Worm (Caenorhabditis elegans) whole organism, L4 larva: ENCODE results near the gene srj-32.
"Not testable (repeated sequence)": the region's sequence is repeated elsewhere in the genome, so short reads cannot be mapped to it uniquely, and the experiment has no call there.

Source experiments
- D1046.2 ChIP-seq: fragments of 200-800 bp; sonication (Bioruptor generic); IDR thresholded peaks from 2 replicates; pipeline ENCODE4 v1.3.6; 2022; ENCODE audit warnings: missing genetic modification characterization, missing compliant biosample characterization
- F26F4.8 ChIP-seq: fragments of 200-800 bp; sonication (Bioruptor generic); conservative IDR thresholded peaks from 2 replicates; pipeline ENCODE4 v1.3.6; 2022; ENCODE audit warnings: missing genetic modification characterization, missing compliant biosample characterization
- R02D3.7 ChIP-seq: fragments of 150-350 bp; sonication (generic microtip); optimal IDR thresholded peaks from 3 replicates; lab custom pipeline; 2014; ENCODE audit warnings: missing biosample characterization, missing genetic modification characterization
- ceh-28 ChIP-seq: fragments of 150-350 bp; optimal IDR thresholded peaks from 2 replicates; lab custom pipeline; 2014; ENCODE audit warnings: missing biosample characterization, missing genetic modification reagents, missing genetic modification characterization
- daf-12 ChIP-seq: fragments of 150-350 bp; optimal IDR thresholded peaks from 2 replicates; lab custom pipeline; 2014; ENCODE audit warnings: missing biosample characterization, missing genetic modification reagents, missing genetic modification characterization
- dmd-9 ChIP-seq: fragments of 200-800 bp; sonication (Bioruptor generic); IDR thresholded peaks from 2 replicates; pipeline ENCODE4 v1.3.6; 2022; ENCODE audit warnings: missing genetic modification reagents, missing genetic modification characterization, missing compliant biosample characterization
- dpl-1 ChIP-seq: fragments of 150-350 bp; optimal IDR thresholded peaks from 2 replicates; lab custom pipeline; 2014; ENCODE audit warnings: missing biosample characterization, missing genetic modification reagents, missing genetic modification characterization
- dve-1 ChIP-seq: sonication (generic microtip); optimal IDR thresholded peaks from 2 replicates; lab custom pipeline; 2017; ENCODE audit warnings: antibody characterized with exemption, mild to moderate bottlenecking, missing genetic modification characterization, missing compliant biosample characterization; ENCODE audit not compliant: insufficient read depth
- egl-27 ChIP-seq: sonication (generic microtip); optimal IDR thresholded peaks from 3 replicates; lab custom pipeline; 2017; ENCODE audit warnings: missing biosample characterization, missing genetic modification reagents, missing genetic modification characterization
- egl-43 ChIP-seq: fragments of 200-800 bp; sonication (Bioruptor generic); IDR thresholded peaks from 2 replicates; pipeline ENCODE4 v1.3.6; 2022; ENCODE audit warnings: missing genetic modification reagents, missing genetic modification characterization, missing compliant biosample characterization
- fkh-10 ChIP-seq: fragments of 150-350 bp; optimal IDR thresholded peaks from 2 replicates; lab custom pipeline; 2014; ENCODE audit warnings: missing biosample characterization, missing genetic modification reagents, missing genetic modification characterization
- hlh-30 ChIP-seq: sonication (generic microtip); optimal IDR thresholded peaks from 2 replicates; lab custom pipeline; 2017; ENCODE audit warnings: antibody characterized with exemption, mild to moderate bottlenecking, missing genetic modification characterization, missing compliant biosample characterization; ENCODE audit not compliant: insufficient read depth
- lin-1 ChIP-seq: fragments of 200-800 bp; sonication (Bioruptor generic); IDR thresholded peaks from 2 replicates; pipeline ENCODE4 v1.3.6; 2022; ENCODE audit warnings: missing genetic modification reagents, missing genetic modification characterization, missing compliant biosample characterization
- lin-13 ChIP-seq: fragments of 150-350 bp; optimal IDR thresholded peaks from 2 replicates; lab custom pipeline; 2014; ENCODE audit warnings: missing biosample characterization, missing genetic modification reagents, missing genetic modification characterization
- lin-15B ChIP-seq: fragments of 150-350 bp; sonication (generic microtip); optimal IDR thresholded peaks from 3 replicates; lab custom pipeline; 2014; ENCODE audit warnings: missing biosample characterization, missing genetic modification characterization
- lin-39 ChIP-seq: fragments of 150-350 bp; optimal IDR thresholded peaks from 2 replicates; lab custom pipeline; 2014; ENCODE audit warnings: missing biosample characterization, missing genetic modification reagents, missing genetic modification characterization
- lsy-2 ChIP-seq, 2 experiments: fragments of 150-350 bp in 1 of 2; sonication (generic microtip) in 1 of 2; optimal IDR thresholded peaks; 2 replicates each; lab custom pipeline; 2014 to 2017; ENCODE audit warnings: missing biosample characterization in 2 of 2, missing genetic modification characterization in 2 of 2
- mxl-3 ChIP-seq: fragments of 200-800 bp; sonication (Bioruptor generic); optimal IDR thresholded peaks from 2 replicates; lab custom pipeline; 2018; ENCODE audit warnings: mild to moderate bottlenecking, missing genetic modification characterization, missing compliant biosample characterization
- nhr-25 ChIP-seq: sonication (generic microtip); optimal IDR thresholded peaks from 2 replicates; lab custom pipeline; 2017; ENCODE audit warnings: missing genetic modification characterization, mild to moderate bottlenecking, missing compliant biosample characterization, antibody characterized with exemption, moderate library complexity, borderline replicate concordance; ENCODE audit not compliant: insufficient read depth
- nhr-28 ChIP-seq: fragments of 150-350 bp; optimal IDR thresholded peaks from 2 replicates; lab custom pipeline; 2014; ENCODE audit warnings: missing biosample characterization, missing genetic modification characterization
- nhr-41 ChIP-seq: fragments of 200-800 bp; sonication (Bioruptor generic); IDR thresholded peaks from 2 replicates; pipeline ENCODE4 v1.3.6; 2022; ENCODE audit warnings: missing genetic modification reagents, missing genetic modification characterization, missing compliant biosample characterization
- nhr-42 ChIP-seq: fragments of 200-800 bp; sonication (Bioruptor generic); IDR thresholded peaks from 2 replicates; pipeline ENCODE4 v1.3.6; 2022; ENCODE audit warnings: missing genetic modification characterization, missing compliant biosample characterization
- php-3 ChIP-seq: fragments of 200-800 bp; sonication (Bioruptor generic); IDR thresholded peaks from 2 replicates; pipeline ENCODE4 v1.3.6; 2022; ENCODE audit warnings: missing genetic modification reagents, missing genetic modification characterization, missing compliant biosample characterization
- rbr-2 ChIP-seq: sonication (generic microtip); optimal IDR thresholded peaks from 2 replicates; lab custom pipeline; 2016; ENCODE audit warnings: missing genotype, missing genetic modification characterization, missing compliant biosample characterization
- saeg-2 ChIP-seq: fragments of 200-800 bp; sonication (Bioruptor generic); IDR thresholded peaks from 2 replicates; pipeline ENCODE4 v1.3.6; 2022; ENCODE audit warnings: missing genetic modification reagents, missing genetic modification characterization, missing compliant biosample characterization
- sdz-12 ChIP-seq: fragments of 200-800 bp; sonication (Bioruptor generic); optimal IDR thresholded peaks from 2 replicates; lab custom pipeline; 2018; ENCODE audit warnings: mild to moderate bottlenecking, missing genetic modification characterization, missing compliant biosample characterization
- skn-1 ChIP-seq: fragments of 150-350 bp; optimal IDR thresholded peaks from 2 replicates; lab custom pipeline; 2014; ENCODE audit warnings: missing biosample characterization, missing genetic modification characterization
- snpc-1.2 ChIP-seq: fragments of 200-800 bp; sonication (Bioruptor generic); IDR thresholded peaks from 2 replicates; pipeline ENCODE4 v1.3.6; 2022; ENCODE audit warnings: missing genetic modification reagents, missing genetic modification characterization, missing compliant biosample characterization
- snpc-4 ChIP-seq: fragments of 150-350 bp; optimal IDR thresholded peaks from 2 replicates; lab custom pipeline; 2014; ENCODE audit warnings: missing biosample characterization, missing genetic modification characterization
- spr-3 ChIP-seq: fragments of 200-800 bp; sonication (Bioruptor generic); optimal IDR thresholded peaks from 2 replicates; lab custom pipeline; 2018; ENCODE audit warnings: mild to moderate bottlenecking, missing genetic modification characterization, missing compliant biosample characterization
- tag-97 ChIP-seq: fragments of 200-800 bp; sonication (Bioruptor generic); IDR thresholded peaks from 2 replicates; pipeline ENCODE4 v1.3.6; 2022; ENCODE audit warnings: missing genetic modification characterization, missing compliant biosample characterization
- tra-1 ChIP-seq: fragments of 200-800 bp; sonication (Bioruptor generic); IDR thresholded peaks from 2 replicates; pipeline ENCODE4 v1.3.6; 2022; ENCODE audit warnings: missing genetic modification reagents, missing genetic modification characterization, missing compliant biosample characterization
- unc-130 ChIP-seq: sonication (generic microtip); optimal IDR thresholded peaks from 2 replicates; lab custom pipeline; 2016; ENCODE audit warnings: missing genetic modification reagents, missing genetic modification characterization, missing compliant biosample characterization
- unc-62 ChIP-seq, 3 experiments: fragments of 150-350 bp in 1 of 3; sonication (generic microtip); optimal IDR thresholded peaks in 2 of 3; peaks in 1 of 3; 1 replicate in 1 of 3; 2 replicates in 2 of 3; lab custom pipeline; 2014 to 2017; ENCODE audit warnings: missing biosample characterization in 3 of 3, missing genetic modification characterization in 3 of 3, missing genetic modification reagents in 3 of 3, missing genotype in 1 of 3
- zag-1 ChIP-seq: fragments of 150-350 bp; optimal IDR thresholded peaks from 2 replicates; lab custom pipeline; 2014; ENCODE audit warnings: missing biosample characterization, missing genetic modification characterization
- zip-11 ChIP-seq: fragments of 200-800 bp; sonication (Bioruptor generic); IDR thresholded peaks from 2 replicates; pipeline ENCODE4 v1.3.6; 2022; ENCODE audit warnings: missing genetic modification characterization, missing compliant biosample characterization

Gene srj-32

ce11 chrV:7297263-7297662 is at the start of gene srj-32:
Gene srj-32 (minus strand): TSS chrV:7297363.
- no peak for TF ChIP-seq snpc-1.2 (GFP tag; lab: Robert Waterston, UW)
- TF ChIP-seq D1046.2 (GFP tag; lab: Robert Waterston, UW), result no peak
- TF ChIP-seq dmd-9 (GFP tag; lab: Robert Waterston, UW), result no peak
- no peak for TF ChIP-seq ceh-28 (tag; lab: Kevin White, UChicago)
- no peak for TF ChIP-seq R02D3.7 (tag; lab: Kevin White, UChicago)
- TF ChIP-seq rbr-2 (tag; lab: Kevin White, UChicago), result no peak
- TF ChIP-seq unc-130 (GFP tag; lab: Kevin White, UChicago), result no peak
- no peak for TF ChIP-seq saeg-2 (GFP tag; lab: Robert Waterston, UW)
- no peak for TF ChIP-seq lin-1 (GFP tag; lab: Robert Waterston, UW)
- TF ChIP-seq egl-43, result no peak
- no peak for TF ChIP-seq nhr-41
- no peak for TF ChIP-seq zip-11 (GFP tag; lab: Robert Waterston, UW)
- no peak for TF ChIP-seq sdz-12 (GFP tag; lab: Kevin White, UChicago)
- no peak for TF ChIP-seq mxl-3 (GFP tag; lab: Kevin White, UChicago)
- TF ChIP-seq skn-1 (tag; lab: Kevin White, UChicago), result no peak

- not testable (repeated sequence) for TF ChIP-seq dpl-1 (GFP tag; lab: Kevin White, UChicago); tra-1 (GFP tag; lab: Robert Waterston, UW); lin-39
- TF ChIP-seq, all 104 proteins: peak for 0; not testable (repeated sequence) for 104
Observed at ce11 chrV:7345494-7345893, 48.3 kb upstream of the srj-32 start, which contains the start of gene nhr-147. Gene nhr-147 (plus strand): TSS chrV:7345794.

- TF ChIP-seq dpl-1 (GFP tag; lab: Kevin White, UChicago) (no peak), unc-62 (GFP tag; optimal IDR thresholded peaks at IDR 0.05 in 1 of 2; lab: Kevin White, UChicago) (peak in 1 of 2 experiments; percentile 62), unc-62 (tag; optimal IDR thresholded peaks at IDR 0.05; lab: Kevin White, UChicago) (no peak)
Observed at ce11 chrV:7343522-7343921, 46.4 kb upstream of the srj-32 start, which contains the start of gene srh-244. Gene srh-244 (plus strand): TSS chrV:7343822.

ce11 chrV:7341942-7342341 is 44.8 kb upstream of the srj-32 start, which contains the start of the genes nhr-263 and nhr-148:
Gene nhr-263 (minus strand): TSS chrV:7342042.
Gene nhr-148 (plus strand): TSS chrV:7342156.
- TF ChIP-seq zag-1 (tag; lab: Kevin White, UChicago) (no peak), lin-15B (tag; lab: Kevin White, UChicago) (no peak), lin-13 (GFP tag; lab: Kevin White, UChicago) (no peak)

ce11 chrV:7339831-7340230 is 42.7 kb upstream of the srj-32 start, which contains the start of gene srh-187:
Gene srh-187 (minus strand): TSS chrV:7339931.
- TF ChIP-seq egl-27 (tag; lab: Kevin White, UChicago), result no peak
- no peak for TF ChIP-seq hlh-30
- no peak for TF ChIP-seq snpc-1.2 (GFP tag; lab: Robert Waterston, UW)
- no peak for TF ChIP-seq daf-12 (tag; lab: Kevin White, UChicago)
- no peak for TF ChIP-seq nhr-28 (tag; lab: Kevin White, UChicago)
- no peak for TF ChIP-seq lin-15B (tag; lab: Kevin White, UChicago)
- no peak for TF ChIP-seq spr-3 (GFP tag; lab: Kevin White, UChicago)
- TF ChIP-seq nhr-41, result no peak
- TF ChIP-seq F26F4.8 (GFP tag; lab: Robert Waterston, UW), result no peak
- TF ChIP-seq nhr-25 (tag; lab: Kevin White, UChicago), result no peak
- no peak for TF ChIP-seq D1046.2 (GFP tag; lab: Robert Waterston, UW)
- TF ChIP-seq php-3 (GFP tag; lab: Robert Waterston, UW), result no peak
- no peak for TF ChIP-seq dve-1 (tag; lab: Kevin White, UChicago)
- TF ChIP-seq ceh-28 (tag; lab: Kevin White, UChicago), result no peak
- no peak for TF ChIP-seq tag-97
- no peak for TF ChIP-seq nhr-42 (GFP tag; lab: Robert Waterston, UW)
- no peak for TF ChIP-seq snpc-4 (tag; lab: Kevin White, UChicago)
- no peak for TF ChIP-seq lsy-2 (tag; optimal IDR thresholded peaks at IDR 0.05; lab: Kevin White, UChicago)
- no peak for TF ChIP-seq fkh-10 (GFP tag; lab: Kevin White, UChicago)
- TF ChIP-seq, all 104 proteins: peak for 0
